Worm (Caenorhabditis elegans): ENCODE measurements around the gene klp-4.

klp-4 gene

DNA sequence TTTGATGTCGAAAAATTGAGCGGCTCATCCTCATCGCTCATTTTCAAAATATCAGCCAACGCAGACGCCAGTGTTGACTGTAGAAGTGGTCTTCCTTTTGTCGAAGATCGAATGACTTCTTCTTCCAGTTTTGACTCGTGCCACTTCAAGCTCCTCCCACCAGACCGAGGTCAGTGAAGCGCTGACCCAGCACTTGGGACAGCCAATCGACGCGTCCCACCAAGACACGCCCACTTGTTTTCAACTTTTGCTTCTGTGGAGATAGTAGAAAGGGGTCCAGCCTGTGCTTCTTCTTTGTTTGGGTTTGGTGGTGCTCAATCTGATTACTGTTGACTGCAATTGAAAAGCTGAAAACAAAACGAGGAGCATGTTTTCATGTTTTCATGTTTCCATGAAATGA lies 20.7 kb upstream of the klp-4 start, which contains the start of gene fax-1:
TSS of gene fax-1 (minus strand) at position 101 of the 400 bp plus-strand sequence.
- TF ChIP-seq peb-1 (tag; optimal IDR thresholded peaks at IDR 0.05) (no peak), nhr-12 (tag; optimal IDR thresholded peaks at IDR 0.05) (no peak), unc-62 (GFP tag; optimal IDR thresholded peaks at IDR 0.05) (no peak), lin-39 (tag; optimal IDR thresholded peaks at IDR 0.05) (no peak), mdl-1 (tag; optimal IDR thresholded peaks at IDR 0.05) (no peak), nhr-237 (tag; optimal IDR thresholded peaks at IDR 0.05) (no peak), nhr-10 (tag; optimal IDR thresholded peaks at IDR 0.05) (no peak), nhr-11 (tag; optimal IDR thresholded peaks at IDR 0.05) (no peak), gmeb-1 (tag; optimal IDR thresholded peaks at IDR 0.05) (no peak), ZK546.5 (tag; optimal IDR thresholded peaks at IDR 0.05) (no peak), ztf-1 (GFP tag; conservative IDR thresholded peaks at IDR 0.05) (no peak), sem-4 (tag; optimal IDR thresholded peaks at IDR 0.05) (no peak), dmd-4 (tag; optimal IDR thresholded peaks at IDR 0.05) (no peak), alr-1 (tag; optimal IDR thresholded peaks at IDR 0.05) (no peak), unc-55 (GFP tag; optimal IDR thresholded peaks at IDR 0.05) (no peak), sma-9 (GFP tag; optimal IDR thresholded peaks at IDR 0.05) (no peak), sma-9 (tag; optimal IDR thresholded peaks at IDR 0.05) (no peak), nhr-25 (tag; optimal IDR thresholded peaks at IDR 0.05) (no peak)

DNA sequence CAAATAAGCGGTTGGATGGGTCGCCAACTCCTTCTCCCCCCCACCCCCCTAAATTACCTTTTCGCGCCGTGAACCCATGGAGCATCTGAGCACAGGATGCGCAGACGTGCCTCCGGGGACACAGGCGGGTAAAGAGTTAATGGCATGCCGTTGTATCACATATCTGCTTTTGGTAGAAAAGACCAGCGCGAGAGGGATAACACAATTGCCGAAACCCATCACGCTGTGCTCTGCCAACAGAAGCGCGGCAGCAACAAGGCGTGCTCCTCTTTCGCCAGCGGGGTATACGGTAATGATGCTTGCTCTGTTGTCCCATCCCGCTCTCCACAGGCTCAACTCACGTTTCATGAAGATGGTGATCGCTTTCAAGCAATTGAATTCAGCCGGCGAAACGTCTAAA lies 18.8 kb upstream of the klp-4 start:
- TF ChIP-seq aly-2 (tag; optimal IDR thresholded peaks at IDR 0.05) (no peak), mab-5 (tag; optimal IDR thresholded peaks at IDR 0.05) (no peak), nhr-129 (tag; optimal IDR thresholded peaks at IDR 0.05) (no peak), egl-27 (tag; optimal IDR thresholded peaks at IDR 0.05) (no peak), ztf-4 (tag; optimal IDR thresholded peaks at IDR 0.05) (no peak), lin-13 (GFP tag; optimal IDR thresholded peaks at IDR 0.05) (no peak)

DNA sequence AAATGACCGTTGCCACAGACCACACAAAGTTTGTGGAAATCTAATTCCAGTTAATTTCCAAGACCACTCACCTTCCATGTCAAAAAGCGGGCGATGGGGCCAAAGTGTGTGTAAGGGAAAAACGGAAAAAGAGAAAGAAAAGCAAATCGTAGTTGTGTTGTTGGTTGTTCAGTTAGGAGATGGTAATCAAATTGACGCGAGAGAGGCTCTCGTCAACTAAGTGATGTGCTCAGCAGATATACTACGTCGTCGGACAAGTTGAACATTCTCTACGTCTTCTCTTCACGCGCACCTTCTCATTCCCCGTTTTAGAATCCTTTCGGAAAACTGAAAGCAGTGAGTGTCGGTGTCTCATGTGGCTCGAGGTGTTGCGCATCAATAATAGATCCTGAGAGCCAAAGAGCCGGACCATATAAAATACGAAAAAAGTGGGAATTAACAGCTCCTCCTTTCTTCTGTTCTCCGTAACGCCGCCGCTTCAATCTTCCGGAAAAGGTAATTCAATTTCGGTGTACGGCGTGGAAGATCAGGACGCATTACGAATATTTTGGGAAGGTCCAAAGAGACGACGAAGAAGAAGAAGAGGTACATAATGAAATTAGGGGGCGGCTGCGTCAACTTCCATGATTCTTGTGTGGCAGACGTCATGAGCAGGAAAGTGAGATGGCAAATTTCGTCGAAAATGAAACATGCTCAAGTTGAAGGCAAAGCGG lies 13.0 kb upstream of the klp-4 start:
- TF ChIP-seq R02D3.7 (tag; optimal IDR thresholded peaks at IDR 0.05) (no peak), sem-4 (tag; optimal IDR thresholded peaks at IDR 0.05) (peak; percentile 30), ceh-82 (tag; optimal IDR thresholded peaks at IDR 0.05) (no peak), elt-3 (tag; optimal IDR thresholded peaks at IDR 0.05) (no peak), ztf-11 (tag; optimal IDR thresholded peaks at IDR 0.05) (no peak), unc-55 (GFP tag; optimal IDR thresholded peaks at IDR 0.05) (no peak)

DNA sequence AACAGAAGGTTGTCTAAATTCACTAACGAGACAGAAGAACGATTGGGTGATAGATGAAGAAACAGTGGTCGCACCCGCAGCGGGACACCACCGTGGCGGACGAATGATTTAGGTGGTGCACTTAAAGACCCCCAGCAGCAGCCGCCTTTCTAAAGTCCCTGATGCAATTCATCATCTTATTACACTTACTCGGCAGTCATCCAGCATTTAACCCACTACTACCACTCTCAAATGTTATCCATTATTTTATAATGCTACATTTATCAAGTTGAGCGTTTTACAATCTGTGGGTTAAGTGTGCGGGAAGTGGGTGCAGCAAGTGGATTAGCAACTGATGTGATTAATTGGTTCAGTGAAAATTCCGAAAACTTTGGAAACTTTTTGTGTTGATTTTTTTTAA lies 11.7 kb upstream of the klp-4 start:
- TF ChIP-seq mab-5 (tag; optimal IDR thresholded peaks at IDR 0.05) (peak; percentile 1), nhr-25 (tag; optimal IDR thresholded peaks at IDR 0.05) (no peak)

DNA sequence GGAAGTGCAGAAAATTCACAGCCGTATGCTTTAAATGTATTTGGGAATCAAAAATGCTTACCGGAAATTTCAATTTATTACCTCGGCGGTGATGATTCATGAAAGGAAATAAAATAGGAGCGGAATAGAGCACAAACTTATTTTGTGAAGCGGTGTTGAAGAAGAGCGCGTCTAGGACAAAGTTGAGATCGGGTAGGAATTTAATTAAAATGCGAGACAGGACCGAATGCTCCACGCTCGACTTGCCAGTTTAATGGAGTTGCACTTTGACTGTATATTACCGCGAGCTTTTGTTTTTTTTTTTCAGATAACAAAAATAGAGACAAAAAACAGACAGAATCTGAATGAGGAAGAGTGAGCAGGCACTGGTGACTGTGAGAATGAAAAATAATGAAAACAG lies 6.1 kb upstream of the klp-4 start:
- TF ChIP-seq skn-1 (tag; optimal IDR thresholded peaks at IDR 0.05): no peak
- no peak for TF ChIP-seq gmeb-1 (tag; optimal IDR thresholded peaks at IDR 0.05)
- no peak for TF ChIP-seq R02D3.7 (tag; optimal IDR thresholded peaks at IDR 0.05)
- no peak for TF ChIP-seq nhr-129 (tag; optimal IDR thresholded peaks at IDR 0.05)
- TF ChIP-seq lin-39 (tag; optimal IDR thresholded peaks at IDR 0.05): no peak
- no peak for TF ChIP-seq ZK546.5 (tag; optimal IDR thresholded peaks at IDR 0.05)
- no peak for TF ChIP-seq unc-39 (tag; optimal IDR thresholded peaks at IDR 0.05)

DNA sequence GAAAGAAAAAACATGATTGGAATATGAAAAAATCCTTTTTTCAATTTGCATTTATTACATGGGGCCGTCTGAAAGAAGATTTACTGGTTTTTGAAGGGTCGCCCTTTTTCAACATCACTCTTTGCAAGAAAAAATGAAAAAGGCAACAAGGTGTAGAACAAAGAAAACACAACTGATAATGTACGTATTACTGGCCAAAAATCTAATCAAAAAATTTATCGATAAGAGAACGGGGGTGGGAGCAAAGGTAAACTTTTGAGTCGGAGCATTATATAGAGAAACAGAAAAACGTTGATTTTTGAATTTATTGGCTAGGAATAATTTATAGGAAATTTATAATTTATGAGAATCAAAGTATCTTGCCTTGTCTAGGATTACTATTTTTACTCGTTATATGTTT lies 3.4 kb upstream of the klp-4 start:
- no peak for TF ChIP-seq ZK546.5 (tag; optimal IDR thresholded peaks at IDR 0.05)
- peak; percentile 60 for TF ChIP-seq fos-1 (tag; optimal IDR thresholded peaks at IDR 0.05)

DNA sequence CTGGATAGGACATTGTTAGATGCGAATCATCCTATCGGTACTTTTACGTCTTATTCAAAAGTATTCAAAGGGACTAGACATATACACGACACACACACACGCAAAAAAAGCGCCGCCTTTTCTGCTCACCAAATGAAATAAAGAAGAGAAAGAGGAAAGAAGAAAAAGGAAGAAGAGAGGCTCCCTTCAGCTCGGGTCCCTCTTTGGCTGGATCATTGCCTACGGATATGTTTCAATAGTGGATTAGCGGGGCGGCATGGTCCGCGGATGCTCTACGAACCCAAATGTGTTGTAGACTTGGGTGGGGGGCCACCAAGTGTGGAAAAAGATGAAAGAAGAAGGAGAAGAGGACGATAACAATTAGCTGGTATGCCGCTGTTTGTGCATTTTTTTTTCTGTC lies 2.9 kb upstream of the klp-4 start:
- no peak for TF ChIP-seq skn-1 (tag; optimal IDR thresholded peaks at IDR 0.05)
- no peak for TF ChIP-seq dmd-4 (tag; optimal IDR thresholded peaks at IDR 0.05)
- TF ChIP-seq nhr-12 (tag; optimal IDR thresholded peaks at IDR 0.05): no peak
- TF ChIP-seq nhr-77 (tag; optimal IDR thresholded peaks at IDR 0.05): no peak
- TF ChIP-seq Y55F3AM.14 (GFP tag; optimal IDR thresholded peaks at IDR 0.05): no peak

All from whole organism, L2 larva.